Fruit fly (Drosophila melanogaster) whole organism, pupa: Measurements from ENCODE around the gene Glut1.
A peak's percentile ranks its signal among the peaks of the same experiment; 100 is the strongest.

Experiments
- CG10348 ChIP-seq: fragments of 200-800 bp; sonication (Bioruptor generic); IDR thresholded peaks from 2 replicates; pipeline ENCODE4 v1.3.6; 2022; ENCODE audit warnings: missing biosample characterization, missing genetic modification characterization
- CG12605 ChIP-seq: fragments of 200-800 bp; sonication (Bioruptor generic); IDR thresholded peaks from 2 replicates; pipeline ENCODE4 v1.3.6; 2022; ENCODE audit warnings: missing biosample characterization, missing genetic modification characterization
- CG13204 ChIP-seq: fragments of 200-800 bp; sonication (Bioruptor generic); optimal IDR thresholded peaks from 2 replicates; lab custom pipeline; 2018; ENCODE audit warnings: missing biosample characterization, mild to moderate bottlenecking, missing genetic modification characterization, moderate library complexity
- CG14655 ChIP-seq: fragments of 200-800 bp; sonication (Bioruptor generic); optimal IDR thresholded peaks from 3 replicates; lab custom pipeline; 2017; ENCODE audit warnings: mild to moderate bottlenecking, missing biosample characterization, missing genetic modification reagents, missing genetic modification characterization
- CG15710 ChIP-seq: fragments of 200-800 bp; sonication (Bioruptor generic); optimal IDR thresholded peaks from 2 replicates; lab custom pipeline; 2018; ENCODE audit warnings: missing biosample characterization, mild to moderate bottlenecking, missing genetic modification characterization, moderate library complexity
- CG17806 ChIP-seq: fragments of 200-800 bp; sonication (Bioruptor generic); optimal IDR thresholded peaks from 2 replicates; lab custom pipeline; 2018; ENCODE audit warnings: missing biosample characterization, mild to moderate bottlenecking, missing genetic modification characterization, moderate library complexity
- CG32121 ChIP-seq: fragments of 200-800 bp; sonication (Bioruptor generic); IDR thresholded peaks from 2 replicates; pipeline ENCODE4 v1.3.6; 2022; ENCODE audit warnings: missing biosample characterization, missing genetic modification characterization
- CG34367 ChIP-seq: fragments of 200-800 bp; sonication (Bioruptor generic); optimal IDR thresholded peaks from 2 replicates; lab custom pipeline; 2018; ENCODE audit warnings: missing biosample characterization, mild to moderate bottlenecking, missing genetic modification characterization
- CG4496 ChIP-seq: fragments of 200-800 bp; sonication (Bioruptor generic); IDR thresholded peaks from 3 replicates; pipeline ENCODE4 v1.3.6; 2022; ENCODE audit warnings: missing biosample characterization, missing genetic modification characterization
- CG8159 ChIP-seq: fragments of 200-800 bp; sonication (Bioruptor generic); optimal IDR thresholded peaks from 3 replicates; lab custom pipeline; 2018; ENCODE audit warnings: missing biosample characterization, mild to moderate bottlenecking, missing genetic modification characterization, moderate library complexity
- CG8301 ChIP-seq: fragments of 200-800 bp; sonication (Bioruptor generic); optimal IDR thresholded peaks from 2 replicates; lab custom pipeline; 2018; ENCODE audit warnings: missing biosample characterization, mild to moderate bottlenecking, missing genetic modification characterization
- CG9948 ChIP-seq: fragments of 200-800 bp; sonication (Bioruptor generic); optimal IDR thresholded peaks from 2 replicates; lab custom pipeline; 2018; ENCODE audit warnings: missing biosample characterization, mild to moderate bottlenecking, missing genetic modification characterization, moderate library complexity
- D1 ChIP-seq: fragments of 200-800 bp; sonication (Bioruptor generic); optimal IDR thresholded peaks from 2 replicates; lab custom pipeline; 2018; ENCODE audit warnings: missing biosample characterization, mild to moderate bottlenecking, missing genetic modification characterization, moderate library complexity
- EcR ChIP-seq: fragments of 200-800 bp; sonication (Bioruptor generic); optimal IDR thresholded peaks from 3 replicates; lab custom pipeline; 2019; ENCODE audit warnings: missing biosample characterization, missing genetic modification characterization, mild to moderate bottlenecking, moderate library complexity, missing genetic modification reagents
- Ets98B ChIP-seq: fragments of 200-800 bp; sonication (Bioruptor generic); IDR thresholded peaks from 2 replicates; pipeline ENCODE4 v1.3.6; 2022; ENCODE audit warnings: missing biosample characterization, missing genetic modification characterization
- Pif1A ChIP-seq: fragments of 200-800 bp; sonication (Bioruptor generic); optimal IDR thresholded peaks from 3 replicates; lab custom pipeline; 2016; ENCODE audit warnings: missing biosample characterization, missing genetic modification characterization
- Pif1B ChIP-seq: fragments of 200-800 bp; sonication (Bioruptor generic); optimal IDR thresholded peaks from 3 replicates; lab custom pipeline; 2016; ENCODE audit warnings: missing biosample characterization, missing genetic modification characterization
- Snoo ChIP-seq: fragments of 200-800 bp; sonication (Bioruptor generic); optimal IDR thresholded peaks from 3 replicates; lab custom pipeline; 2017; ENCODE audit warnings: missing biosample characterization, mild to moderate bottlenecking, missing genetic modification characterization, inconsistent platforms
- fd96Ca ChIP-seq: fragments of 200-800 bp; sonication (Bioruptor generic); IDR thresholded peaks from 3 replicates; pipeline ENCODE4 v1.3.6; 2022; ENCODE audit warnings: missing biosample characterization, missing genetic modification characterization
- gl ChIP-seq: fragments of 200-800 bp; sonication (Bioruptor generic); optimal IDR thresholded peaks from 2 replicates; lab custom pipeline; 2018; ENCODE audit warnings: missing biosample characterization, mild to moderate bottlenecking, missing genetic modification characterization
- rn ChIP-seq: fragments of 200-800 bp; sonication (Bioruptor generic); IDR thresholded peaks from 2 replicates; pipeline ENCODE4 v1.3.6; 2022; ENCODE audit warnings: missing biosample characterization, missing genetic modification characterization

Glut1 gene

dm6 chr3L:967822-968576, 54.1 kb downstream of the Glut1 start:
- no peak for TF ChIP-seq fd96Ca (GFP tag; lab: Robert Waterston, UW)
- TF ChIP-seq CG32121 (GFP tag; lab: Robert Waterston, UW), result no peak

dm6 chr3L:993709-994108, 79.8 kb downstream of the Glut1 start, which contains the start of gene aln:
Gene aln (plus strand): TSS chr3L:993983.
- TF ChIP-seq CG15710 (tag; lab: Kevin White, UChicago) (no peak), Ets98B (no peak), CG8159 (tag; lab: Kevin White, UChicago) (no peak), CG10348 (GFP tag; lab: Robert Waterston, UW) (no peak), gl (tag; lab: Kevin White, UChicago) (no peak), Pif1A (no peak), CG8301 (no peak), CG32121 (GFP tag; lab: Robert Waterston, UW) (no peak), CG34367 (tag; lab: Kevin White, UChicago) (no peak), CG12605 (GFP tag; lab: Robert Waterston, UW) (no peak), CG13204 (GFP tag; lab: Kevin White, UChicago) (no peak)

dm6 chr3L:995685-996084, 81.8 kb downstream of the Glut1 start:
- no peak for TF ChIP-seq CG4496 (GFP tag; lab: Robert Waterston, UW)
- TF ChIP-seq CG9948 (tag; lab: Kevin White, UChicago), result no peak
- TF ChIP-seq CG10348 (GFP tag; lab: Robert Waterston, UW), result no peak
- TF ChIP-seq D1 (tag; lab: Kevin White, UChicago), result no peak
- TF ChIP-seq CG15710 (tag; lab: Kevin White, UChicago), result no peak
- no peak for TF ChIP-seq CG17806 (tag; lab: Kevin White, UChicago)

- TF ChIP-seq CG15710 (tag; lab: Kevin White, UChicago), result no peak
- TF ChIP-seq gl (tag; lab: Kevin White, UChicago), result no peak
- no peak for TF ChIP-seq rn (GFP tag; lab: Robert Waterston, UW)
- no peak for TF ChIP-seq CG9948 (tag; lab: Kevin White, UChicago)
- no peak for TF ChIP-seq Pif1B (GFP tag; lab: Kevin White, UChicago)
- no peak for TF ChIP-seq Pif1A
Measured at dm6 chr3L:999990-1000389, 86.1 kb downstream of the Glut1 start.

dm6 chr3L:1000541-1000940, 86.7 kb downstream of the Glut1 start:
- peak; percentile 45; the same call in 1 of the 2 replicates for TF ChIP-seq CG32121 (GFP tag; lab: Robert Waterston, UW)
- TF ChIP-seq CG34367 (tag; lab: Kevin White, UChicago), result no peak
- TF ChIP-seq gl (tag; lab: Kevin White, UChicago), result no peak
- no peak for TF ChIP-seq fd96Ca (GFP tag; lab: Robert Waterston, UW)
- no peak for TF ChIP-seq CG14655 (GFP tag; lab: Kevin White, UChicago)

- TF ChIP-seq Snoo (tag; lab: Kevin White, UChicago) (no peak), CG4496 (GFP tag; lab: Robert Waterston, UW) (peak; percentile 35; the same call in 1 of the 3 replicates)
- TF ChIP-seq, all 21 proteins: peak for 1
Measured at dm6 chr3L:1005859-1006258, 92.0 kb downstream of the Glut1 start.

dm6 chr3L:1007513-1008459, 93.9 kb downstream of the Glut1 start:
- TF ChIP-seq CG10348 (GFP tag; lab: Robert Waterston, UW), result peak; percentile 47; the same call in 1 of the 2 replicates
- peak; percentile 64 for TF ChIP-seq CG17806 (tag; lab: Kevin White, UChicago)
- peak; percentile 68 for TF ChIP-seq Pif1A
- TF ChIP-seq CG8301, result peak; percentile 79
- TF ChIP-seq CG32121 (GFP tag; lab: Robert Waterston, UW), result peak; percentile 88
- TF ChIP-seq fd96Ca (GFP tag; lab: Robert Waterston, UW), result peak; percentile 90
- TF ChIP-seq Snoo (tag; lab: Kevin White, UChicago), result peak; percentile 94
- TF ChIP-seq CG4496 (GFP tag; lab: Robert Waterston, UW), result peak; percentile 91
- peak; percentile 25 for TF ChIP-seq CG34367 (tag; lab: Kevin White, UChicago)
- peak; percentile 49 for TF ChIP-seq CG9948 (tag; lab: Kevin White, UChicago)
- TF ChIP-seq Ets98B, result peak; percentile 85
- peak; percentile 68 for TF ChIP-seq CG15710 (tag; lab: Kevin White, UChicago)
- TF ChIP-seq Pif1B (GFP tag; lab: Kevin White, UChicago), result peak; percentile 75
- peak; percentile 76 for TF ChIP-seq CG8159 (tag; lab: Kevin White, UChicago)
- peak; percentile 63 for TF ChIP-seq CG12605 (GFP tag; lab: Robert Waterston, UW)
- TF ChIP-seq CG14655 (GFP tag; lab: Kevin White, UChicago), result peak; percentile 84
- no peak for TF ChIP-seq gl (tag; lab: Kevin White, UChicago)
- TF ChIP-seq EcR, result peak; percentile 11
- TF ChIP-seq CG13204 (GFP tag; lab: Kevin White, UChicago), result no peak
- TF ChIP-seq rn (GFP tag; lab: Robert Waterston, UW), result peak; percentile 60
- no peak for TF ChIP-seq D1 (tag; lab: Kevin White, UChicago)
